Fruit fly (Drosophila melanogaster) whole organism, prepupa: ENCODE data around the gene Ipo9.
A peak's percentile ranks its signal among the peaks of the same experiment; 100 is the strongest.

Experiments used
- CG11294 ChIP-seq: fragments of 200-800 bp; sonication (Bioruptor generic); IDR thresholded peaks from 2 replicates; pipeline ENCODE4 v1.3.6; 2022; ENCODE audit warnings: missing biosample characterization, missing genetic modification characterization
- CG16779 ChIP-seq: fragments of 200-800 bp; sonication (Bioruptor generic); optimal IDR thresholded peaks from 3 replicates; lab custom pipeline; 2017; ENCODE audit warnings: missing biosample characterization, mild to moderate bottlenecking, missing genetic modification characterization
- CG3032 ChIP-seq: fragments of 200-800 bp; optimal IDR thresholded peaks from 2 replicates; lab custom pipeline; 2019; ENCODE audit warnings: missing biosample characterization, mild to moderate bottlenecking, missing genetic modification characterization, moderate library complexity
- CG32006 ChIP-seq: fragments of 200-800 bp; sonication (Bioruptor generic); optimal IDR thresholded peaks from 3 replicates; lab custom pipeline; 2017; ENCODE audit warnings: missing biosample characterization, mild to moderate bottlenecking, missing genetic modification characterization
- CG34406 ChIP-seq: fragments of 200-800 bp; sonication (Bioruptor generic); optimal IDR thresholded peaks from 3 replicates; lab custom pipeline; 2016; ENCODE audit warnings: missing biosample characterization, missing genetic modification characterization
- CG3919 ChIP-seq: fragments of 200-800 bp; sonication (Bioruptor generic); optimal IDR thresholded peaks from 3 replicates; lab custom pipeline; 2016; ENCODE audit warnings: missing biosample characterization, missing genetic modification characterization
- CG6163 ChIP-seq: fragments of 200-800 bp; sonication (Bioruptor generic); IDR thresholded peaks from 3 replicates; pipeline ENCODE4 v1.3.6; 2022; ENCODE audit warnings: missing biosample characterization, missing genetic modification characterization
- CG6276 ChIP-seq: fragments of 200-800 bp; sonication (Bioruptor generic); optimal IDR thresholded peaks from 2 replicates; lab custom pipeline; 2017; ENCODE audit warnings: missing biosample characterization, mild to moderate bottlenecking, missing genetic modification characterization
- CG6854 ChIP-seq: fragments of 200-800 bp; sonication (Bioruptor generic); optimal IDR thresholded peaks from 2 replicates; lab custom pipeline; 2017; ENCODE audit warnings: missing biosample characterization, mild to moderate bottlenecking, missing genetic modification characterization
- CG7368 ChIP-seq: fragments of 200-800 bp; sonication (Bioruptor generic); optimal IDR thresholded peaks from 3 replicates; lab custom pipeline; 2016; ENCODE audit warnings: missing biosample characterization, missing genetic modification characterization
- CG8119 ChIP-seq: fragments of 200-800 bp; sonication (Bioruptor generic); IDR thresholded peaks from 3 replicates; pipeline ENCODE4 v1.3.6; 2022; ENCODE audit warnings: missing biosample characterization, missing genetic modification characterization
- CG9139 ChIP-seq: fragments of 200-800 bp; sonication (Bioruptor generic); optimal IDR thresholded peaks from 3 replicates; lab custom pipeline; 2017; ENCODE audit warnings: missing biosample characterization, mild to moderate bottlenecking, missing genetic modification characterization
- Eip78C ChIP-seq: fragments of 200-800 bp; sonication (Bioruptor generic); peaks from one replicate; lab custom pipeline; 2016; ENCODE audit warnings: missing biosample characterization, missing genetic modification characterization
- Gug ChIP-seq: fragments of 200-800 bp; sonication (Bioruptor generic); IDR thresholded peaks from 2 replicates; pipeline ENCODE4 v1.3.6; 2022; ENCODE audit warnings: missing biosample characterization, missing genetic modification characterization
- Met ChIP-seq: fragments of 200-800 bp; sonication (Bioruptor generic); optimal IDR thresholded peaks from 3 replicates; lab custom pipeline; 2016; ENCODE audit warnings: missing biosample characterization, missing genetic modification characterization
- Smox ChIP-seq: fragments of 200-800 bp; sonication (Bioruptor generic); optimal IDR thresholded peaks from 3 replicates; lab custom pipeline; 2016; ENCODE audit warnings: missing biosample characterization, missing genetic modification characterization
- Sox102F ChIP-seq: fragments of 200-800 bp; sonication (Bioruptor generic); optimal IDR thresholded peaks from 2 replicates; lab custom pipeline; 2016; ENCODE audit warnings: missing biosample characterization, mild to moderate bottlenecking, missing genetic modification characterization
- Sox15 ChIP-seq: fragments of 200-800 bp; sonication (Bioruptor generic); optimal IDR thresholded peaks from 3 replicates; lab custom pipeline; 2016; ENCODE audit warnings: missing biosample characterization, missing genetic modification characterization
- achi ChIP-seq: fragments of 200-800 bp; sonication (Bioruptor generic); optimal IDR thresholded peaks from 3 replicates; lab custom pipeline; 2016; ENCODE audit warnings: missing biosample characterization, missing genetic modification characterization
- cyc ChIP-seq: fragments of 200-800 bp; sonication (Bioruptor generic); optimal IDR thresholded peaks from 3 replicates; lab custom pipeline; 2016; ENCODE audit warnings: missing biosample characterization, missing genetic modification characterization
- dac ChIP-seq: fragments of 200-800 bp; sonication (Bioruptor generic); optimal IDR thresholded peaks from 2 replicates; lab custom pipeline; 2017; ENCODE audit warnings: missing biosample characterization, mild to moderate bottlenecking, missing genetic modification characterization
- dsx ChIP-seq: fragments of 200-800 bp; optimal IDR thresholded peaks from 3 replicates; lab custom pipeline; 2019; ENCODE audit warnings: missing biosample characterization, mild to moderate bottlenecking, missing genetic modification characterization, moderate library complexity; ENCODE audit not compliant: poor library complexity, severe bottlenecking
- eg ChIP-seq: fragments of 200-800 bp; sonication (Bioruptor generic); IDR thresholded peaks from 3 replicates; pipeline ENCODE4 v1.3.6; 2022; ENCODE audit warnings: missing biosample characterization, missing genetic modification characterization
- esn ChIP-seq: fragments of 200-800 bp; sonication (Bioruptor generic); optimal IDR thresholded peaks from 2 replicates; lab custom pipeline; 2016; ENCODE audit warnings: missing biosample characterization, mild to moderate bottlenecking, missing genetic modification characterization, moderate library complexity
- fd59A ChIP-seq: fragments of 200-800 bp; sonication (Bioruptor generic); optimal IDR thresholded peaks from 2 replicates; lab custom pipeline; 2017; ENCODE audit warnings: missing biosample characterization, mild to moderate bottlenecking, missing genetic modification characterization, missing genetic modification reagents
- fd85E ChIP-seq: fragments of 200-800 bp; sonication (Bioruptor generic); optimal IDR thresholded peaks from 3 replicates; lab custom pipeline; 2016; ENCODE audit warnings: missing biosample characterization, missing genetic modification characterization
- fkh ChIP-seq: fragments of 200-800 bp; sonication (Bioruptor generic); optimal IDR thresholded peaks from 3 replicates; lab custom pipeline; 2017; ENCODE audit warnings: missing biosample characterization, mild to moderate bottlenecking, missing genetic modification characterization, moderate library complexity
- lz ChIP-seq: fragments of 200-800 bp; sonication (Bioruptor generic); optimal IDR thresholded peaks from 3 replicates; lab custom pipeline; 2016; ENCODE audit warnings: missing biosample characterization, missing genetic modification characterization
- salr ChIP-seq, 2 experiments: fragments of 200-800 bp; sonication (Bioruptor generic); optimal IDR thresholded peaks; 3 replicates each; lab custom pipeline; 2016 to 2018; ENCODE audit warnings: missing biosample characterization in 2 of 2, missing genetic modification characterization in 2 of 2, mild to moderate bottlenecking in 1 of 2
- spab ChIP-seq: fragments of 200-800 bp; sonication (Bioruptor generic); optimal IDR thresholded peaks from 2 replicates; lab custom pipeline; 2017; ENCODE audit warnings: missing biosample characterization, mild to moderate bottlenecking, missing genetic modification characterization, missing genetic modification reagents
- svp ChIP-seq: fragments of 200-800 bp; sonication (Bioruptor generic); peaks from one replicate; lab custom pipeline; 2016; ENCODE audit warnings: missing biosample characterization, missing genetic modification characterization
- topi ChIP-seq: fragments of 200-800 bp; sonication (Bioruptor generic); optimal IDR thresholded peaks from 3 replicates; lab custom pipeline; 2016; ENCODE audit warnings: missing biosample characterization, missing genetic modification characterization
- vri ChIP-seq: fragments of 200-800 bp; sonication (Bioruptor generic); optimal IDR thresholded peaks from 3 replicates; lab custom pipeline; 2016; ENCODE audit warnings: missing biosample characterization, mild to moderate bottlenecking, missing genetic modification characterization

Gene Ipo9

DNA sequence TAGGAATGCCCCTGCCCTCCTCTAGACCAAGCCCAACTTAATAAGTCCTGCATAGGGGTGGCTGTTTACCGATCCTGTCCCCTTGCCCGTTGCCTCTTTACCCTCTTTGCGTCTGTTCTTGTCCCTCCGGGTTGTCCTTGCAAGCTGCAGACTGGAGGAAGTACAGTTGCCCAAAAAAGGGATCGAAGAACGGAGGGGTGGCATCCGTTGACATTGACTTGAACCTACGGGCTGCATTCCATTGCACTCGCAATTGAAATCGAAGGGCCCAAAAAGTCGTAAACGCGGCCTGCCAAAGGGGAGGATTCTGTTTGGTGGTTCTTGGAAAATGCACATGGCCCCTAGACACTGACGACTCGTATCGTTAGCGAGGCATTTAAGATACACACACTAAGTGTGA is 42.0 kb upstream of the Ipo9 start:
- TF ChIP-seq spab (GFP tag; lab: Kevin White, UChicago) (no peak), CG3919 (no peak), fkh (GFP tag; lab: Kevin White, UChicago) (no peak)
- TF ChIP-seq, all 60 proteins: peak for 0

DNA sequence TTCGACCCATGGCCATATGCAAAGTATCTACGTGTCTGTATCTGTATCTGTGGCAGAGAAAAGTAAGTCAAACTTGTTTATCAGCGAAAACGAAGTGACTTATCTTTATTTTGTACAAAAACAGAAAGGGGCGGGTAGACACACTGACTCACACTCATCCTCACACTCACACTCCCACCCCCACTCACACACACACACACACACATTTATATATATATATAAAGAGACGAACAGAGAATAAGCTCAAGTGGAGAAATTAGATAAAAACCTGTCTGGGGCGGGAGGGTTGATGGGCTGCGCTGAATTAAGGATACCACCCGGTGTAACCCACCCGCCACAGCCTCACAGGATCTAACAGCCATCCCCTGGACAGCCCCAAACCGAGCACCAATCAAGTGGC is 41.5 kb upstream of the Ipo9 start:
- no peak for TF ChIP-seq CG3032
- no peak for TF ChIP-seq CG9139 (GFP tag; lab: Kevin White, UChicago)
- TF ChIP-seq Met (GFP tag; lab: Kevin White, UChicago) = no peak
- no peak for TF ChIP-seq CG7368 (GFP tag; lab: Kevin White, UChicago)
- no peak for TF ChIP-seq lz

DNA sequence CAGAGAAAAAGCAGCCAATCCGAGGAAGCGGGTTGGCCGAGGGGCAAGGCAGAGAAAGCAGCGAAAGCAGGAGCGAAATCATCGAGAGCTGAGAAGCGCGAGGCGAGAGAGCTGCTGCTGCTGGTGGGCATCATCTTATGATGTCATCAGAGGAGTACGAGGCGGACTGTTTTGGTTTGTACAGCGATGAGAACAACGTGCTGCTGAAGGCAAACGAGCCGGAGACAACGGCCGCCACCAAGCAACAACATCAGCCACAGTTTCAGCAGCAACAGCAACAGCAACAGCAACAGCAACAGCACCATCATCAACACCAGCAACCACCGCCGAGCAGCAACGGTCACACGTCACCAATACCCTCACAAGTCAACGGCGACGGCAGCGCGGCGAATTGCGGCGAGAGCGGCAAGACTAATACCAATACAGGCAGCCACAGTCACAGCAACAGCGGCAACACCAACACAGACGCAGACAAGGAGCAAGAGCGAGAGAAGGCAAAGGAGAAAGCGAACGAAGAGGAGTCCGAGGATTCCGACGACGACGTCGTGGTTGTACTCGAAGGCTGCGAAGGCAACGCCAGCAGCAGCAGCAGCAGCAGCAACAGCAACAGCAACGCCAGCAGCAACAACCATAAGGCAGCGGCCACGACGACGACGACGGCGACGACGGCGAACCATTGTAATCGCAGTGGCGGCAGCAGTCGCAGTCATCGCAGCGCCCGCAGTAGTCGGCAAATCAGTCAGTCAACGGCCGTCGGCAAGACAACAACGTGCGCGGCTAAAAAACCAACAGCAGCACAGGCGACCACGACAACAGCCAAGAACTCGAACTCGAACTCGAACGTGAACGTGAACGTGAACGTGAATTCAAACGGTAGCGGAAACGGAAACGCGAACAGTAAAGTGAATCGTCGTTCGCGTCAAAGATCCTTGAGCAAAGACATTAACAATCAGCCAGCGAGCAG is 40.0 kb upstream of the Ipo9 start:
- TF ChIP-seq CG11294 (GFP tag; lab: Robert Waterston, UW) (no peak), topi (GFP tag; lab: Kevin White, UChicago) (peak; percentile 20), eg (GFP tag; lab: Robert Waterston, UW) (0 out of 3 replicates have a peak, but pooled peaks have one; percentile 24), Sox15 (GFP tag; lab: Kevin White, UChicago) (no peak), CG8119 (GFP tag; lab: Robert Waterston, UW) (no peak), esn (GFP tag; lab: Kevin White, UChicago) (peak; percentile 24), CG16779 (tag; lab: Kevin White, UChicago) (no peak), Eip78C (GFP tag; lab: Kevin White, UChicago) (peak; percentile 35), svp (GFP tag; lab: Kevin White, UChicago) (peak; percentile 60), Sox102F (GFP tag; lab: Kevin White, UChicago) (peak; percentile 46), CG3919 (peak; percentile 57), fd59A (no peak), CG6163 (GFP tag; lab: Robert Waterston, UW) (0 out of 3 replicates have a peak, but pooled peaks have one; percentile 34)
- TF ChIP-seq, all 60 proteins: peak for 8

DNA sequence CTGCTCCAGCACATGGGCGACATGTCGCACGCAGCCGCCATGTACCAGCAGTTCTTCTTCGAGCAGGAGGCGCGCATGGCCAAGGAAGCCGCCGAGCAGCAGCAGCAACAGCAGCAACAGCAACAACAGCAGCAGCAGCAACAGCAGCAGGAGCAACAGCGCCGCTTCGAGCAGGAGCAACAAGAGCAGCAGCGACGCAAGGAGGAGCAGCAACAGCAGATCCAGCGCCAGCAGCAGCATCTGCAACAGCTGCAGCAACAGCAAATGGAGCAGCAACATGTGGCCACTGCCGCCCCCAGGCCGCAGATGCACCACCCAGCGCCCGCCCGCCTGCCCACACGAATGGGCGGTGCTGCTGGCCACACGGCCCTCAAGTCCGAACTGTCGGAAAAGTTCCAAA is 37.2 kb upstream of the Ipo9 start:
- TF ChIP-seq Sox102F (GFP tag; lab: Kevin White, UChicago) (no peak), CG32006 (GFP tag; lab: Kevin White, UChicago) (no peak), fd85E (no peak), salr (GFP tag; optimal IDR thresholded peaks at IDR 0.05; lab: Kevin White, UChicago) (no peak), CG34406 (GFP tag; lab: Kevin White, UChicago) (no peak), CG9139 (GFP tag; lab: Kevin White, UChicago) (no peak), CG6854 (GFP tag; lab: Kevin White, UChicago) (no peak), cyc (GFP tag; lab: Kevin White, UChicago) (no peak), achi (GFP tag; lab: Kevin White, UChicago) (no peak), CG6276 (GFP tag; lab: Kevin White, UChicago) (no peak), Sox15 (GFP tag; lab: Kevin White, UChicago) (no peak), eg (GFP tag; lab: Robert Waterston, UW) (no peak), Gug (GFP tag; lab: Robert Waterston, UW) (no peak), Smox (GFP tag; lab: Kevin White, UChicago) (no peak), Met (GFP tag; lab: Kevin White, UChicago) (no peak), vri (GFP tag; lab: Kevin White, UChicago) (no peak), dac (GFP tag; lab: Kevin White, UChicago) (no peak), CG3032 (no peak), dsx (GFP tag; lab: Kevin White, UChicago) (no peak)
- TF ChIP-seq, all 60 proteins: peak for 0
